Worm (Caenorhabditis elegans) whole organism, young adult: ENCODE measurements around the gene F23H12.5.

ENCODE experiments used
- B0261.1 ChIP-seq: sonication (generic microtip); optimal IDR thresholded peaks from 2 replicates; lab custom pipeline; 2016; ENCODE audit warnings: mild to moderate bottlenecking, missing genetic modification characterization, moderate library complexity, missing compliant biosample characterization
- ama-1 ChIP-seq, 3 experiments: fragments of 150-350 bp in 1 of 3; sonication (generic microtip) in 2 of 3; optimal IDR thresholded peaks; 2 replicates each; lab custom pipeline; 2014 to 2018; ENCODE audit warnings: missing biosample characterization in 2 of 3, missing genetic modification characterization in 2 of 3, missing genetic modification reagents in 2 of 3
- aptf-2 ChIP-seq: fragments of 200-800 bp; sonication (Bioruptor generic); conservative IDR thresholded peaks from 2 replicates; pipeline ENCODE4 v1.3.6; 2022; ENCODE audit warnings: missing genetic modification reagents, missing genetic modification characterization, missing compliant biosample characterization
- bed-1 ChIP-seq: fragments of 200-800 bp; sonication (Bioruptor generic); IDR thresholded peaks from 2 replicates; pipeline ENCODE4 v1.3.6; 2022; ENCODE audit warnings: missing genetic modification reagents, missing genetic modification characterization, missing compliant biosample characterization
- let-526 ChIP-seq: fragments of 200-800 bp; sonication (Bioruptor generic); IDR thresholded peaks from 2 replicates; pipeline ENCODE4 v1.3.6; 2022; ENCODE audit warnings: missing genetic modification reagents, missing genetic modification characterization, missing compliant biosample characterization
- mes-4 ChIP-seq: sonication (generic microtip); optimal IDR thresholded peaks from 2 replicates; lab custom pipeline; 2016; ENCODE audit warnings: missing genotype, missing genetic modification characterization, missing compliant biosample characterization
- repo-1 ChIP-seq: sonication (generic microtip); optimal IDR thresholded peaks from 2 replicates; lab custom pipeline; 2017; ENCODE audit warnings: mild to moderate bottlenecking, missing genetic modification characterization, missing compliant biosample characterization
- sea-2 ChIP-seq: fragments of 200-800 bp; sonication (Bioruptor generic); IDR thresholded peaks from 2 replicates; pipeline ENCODE4 v1.3.6; 2022; ENCODE audit warnings: missing genetic modification characterization, missing compliant biosample characterization
- snpc-4 ChIP-seq, 5 experiments: fragments of 150-350 bp in 1 of 5; sonication (generic microtip) in 4 of 5; optimal IDR thresholded peaks; 2 replicates each; lab custom pipeline; 2014 to 2018; ENCODE audit warnings: missing genetic modification characterization in 5 of 5, missing biosample characterization in 3 of 5, antibody characterized with exemption in 2 of 5, mild to moderate bottlenecking in 2 of 5, missing compliant biosample characterization in 2 of 5, missing genotype in 2 of 5, moderate library complexity in 2 of 5, missing genetic modification reagents in 1 of 5
- tbp1 ChIP-seq: fragments of 200-800 bp; sonication (Bioruptor generic); optimal IDR thresholded peaks from 2 replicates; lab custom pipeline; 2018; ENCODE audit warnings: mild to moderate bottlenecking, missing genetic modification characterization, missing compliant biosample characterization

ce11 chrV:12334387-12334786, 24.1 kb upstream of the F23H12.5 start:
- no peak for TF ChIP-seq mes-4 (tag; lab: Kevin White, UChicago)
- no peak for TF ChIP-seq sea-2
- no peak for TF ChIP-seq tbp1 (GFP tag; lab: Kevin White, UChicago)
- TF ChIP-seq bed-1 = no peak
- no peak for TF ChIP-seq ama-1 (optimal IDR thresholded peaks at IDR 0.05; lab: Kevin White, UChicago)
- TF ChIP-seq ama-1 (GFP tag; optimal IDR thresholded peaks at IDR 0.05; lab: Kevin White, UChicago) = no peak
- TF ChIP-seq snpc-4 (GFP tag; optimal IDR thresholded peaks at IDR 0.05; lab: Kevin White, UChicago) = no peak
- TF ChIP-seq snpc-4 (tag; optimal IDR thresholded peaks at IDR 0.05; lab: Kevin White, UChicago) = no peak
- TF ChIP-seq let-526 (GFP tag; lab: Robert Waterston, UW) = no peak
- no peak for TF ChIP-seq repo-1 (tag; lab: Kevin White, UChicago)
- TF ChIP-seq aptf-2 (GFP tag; lab: Robert Waterston, UW) = no peak
- no peak for TF ChIP-seq B0261.1 (tag; lab: Kevin White, UChicago)
